Fruit fly (Drosophila melanogaster) whole organism: ENCODE data around the gene CG7231.

Experiments
- CG8478 ChIP-seq: fragments of >200 bp; optimal IDR thresholded peaks from 2 replicates; lab custom pipeline; 2018; ENCODE audit warnings: inconsistent platforms
- Dll ChIP-seq: fragments of >200 bp; optimal IDR thresholded peaks from 2 replicates; lab custom pipeline; 2017
- EcR ChIP-seq, 2 experiments: fragments of >200 bp; optimal IDR thresholded peaks; 2 replicates each; lab custom pipeline; 2017; ENCODE audit warnings: missing biosample characterization in 2 of 2, missing genetic modification characterization in 2 of 2, missing genetic modification reagents in 2 of 2
- pan ChIP-seq: fragments of >200 bp; optimal IDR thresholded peaks from 2 replicates; lab custom pipeline; 2017
- psq ChIP-seq: fragments of >200 bp; optimal IDR thresholded peaks from 2 replicates; lab custom pipeline; 2017
- usp ChIP-seq: fragments of >200 bp; optimal IDR thresholded peaks from 2 replicates; lab custom pipeline; 2017; ENCODE audit warnings: missing biosample characterization, missing genetic modification characterization, mixed read lengths

Gene CG7231

dm6 chr2L:7968054-7968453 is 15.7 kb upstream of the CG7231 start:
- TF ChIP-seq CG8478 (lab: Kevin White, UChicago) (no peak), Dll (lab: Kevin White, UChicago) (no peak), psq (lab: Kevin White, UChicago) (no peak), pan (no peak), usp (GFP tag; lab: Kevin White, UChicago) (no peak), EcR (GFP tag; optimal IDR thresholded peaks at IDR 0.05; lab: Kevin White, UChicago) (no peak)

- TF ChIP-seq psq (lab: Kevin White, UChicago), result no peak
- TF ChIP-seq Dll (lab: Kevin White, UChicago), result no peak
- TF ChIP-seq usp (GFP tag; lab: Kevin White, UChicago), result no peak
- no peak for TF ChIP-seq EcR (GFP tag; optimal IDR thresholded peaks at IDR 0.05; lab: Kevin White, UChicago)
- TF ChIP-seq pan, result no peak
- no peak for TF ChIP-seq CG8478 (lab: Kevin White, UChicago)
Observed at dm6 chr2L:7969329-7969728, 14.4 kb upstream of the CG7231 start.

- TF ChIP-seq Dll (lab: Kevin White, UChicago) (no peak), EcR (GFP tag; optimal IDR thresholded peaks at IDR 0.05; lab: Kevin White, UChicago) (no peak), CG8478 (lab: Kevin White, UChicago) (no peak), psq (lab: Kevin White, UChicago) (no peak), pan (no peak)
Observed at dm6 chr2L:7970001-7970400, 13.7 kb upstream of the CG7231 start.

dm6 chr2L:7971423-7971822 is 12.3 kb upstream of the CG7231 start:
- TF ChIP-seq EcR (GFP tag; optimal IDR thresholded peaks at IDR 0.05; lab: Kevin White, UChicago) (no peak), usp (GFP tag; lab: Kevin White, UChicago) (no peak), pan (no peak), Dll (lab: Kevin White, UChicago) (no peak), CG8478 (lab: Kevin White, UChicago) (no peak), psq (lab: Kevin White, UChicago) (no peak)

dm6 chr2L:7973470-7974207 is 10.1 kb upstream of the CG7231 start:
- TF ChIP-seq pan, result peak; percentile 95
- no peak for TF ChIP-seq CG8478 (lab: Kevin White, UChicago)
- no peak for TF ChIP-seq EcR (GFP tag; optimal IDR thresholded peaks at IDR 0.05; lab: Kevin White, UChicago)
- peak; percentile 3 for TF ChIP-seq Dll (lab: Kevin White, UChicago)
- no peak for TF ChIP-seq psq (lab: Kevin White, UChicago)

dm6 chr2L:7976738-7977137 is 7.0 kb upstream of the CG7231 start:
- TF ChIP-seq Dll (lab: Kevin White, UChicago), result no peak
- TF ChIP-seq EcR (GFP tag; optimal IDR thresholded peaks at IDR 0.05; lab: Kevin White, UChicago), result no peak
- TF ChIP-seq pan, result peak; percentile 56
- TF ChIP-seq CG8478 (lab: Kevin White, UChicago), result no peak

dm6 chr2L:7984059-7984800 is 484 bp downstream of the CG7231 start, which contains the start of gene Snoo:
Gene Snoo (minus strand): TSS chr2L:7984196.
- TF ChIP-seq EcR (GFP tag; optimal IDR thresholded peaks at IDR 0.05; lab: Kevin White, UChicago), result no peak
- TF ChIP-seq CG8478 (lab: Kevin White, UChicago), result no peak
- TF ChIP-seq usp (GFP tag; lab: Kevin White, UChicago), result no peak
- no peak for TF ChIP-seq Dll (lab: Kevin White, UChicago)
- no peak for TF ChIP-seq pan
- TF ChIP-seq psq (lab: Kevin White, UChicago), result no peak

dm6 chr2L:7984889-7985514 is 1.3 kb downstream of the CG7231 start:
- TF ChIP-seq EcR (GFP tag; optimal IDR thresholded peaks at IDR 0.05; lab: Kevin White, UChicago) (no peak), Dll (lab: Kevin White, UChicago) (no peak), pan (no peak), psq (lab: Kevin White, UChicago) (no peak), CG8478 (lab: Kevin White, UChicago) (no peak), usp (GFP tag; lab: Kevin White, UChicago) (no peak)

- TF ChIP-seq EcR (GFP tag; optimal IDR thresholded peaks at IDR 0.05; lab: Kevin White, UChicago), result no peak
- TF ChIP-seq psq (lab: Kevin White, UChicago), result no peak
- TF ChIP-seq CG8478 (lab: Kevin White, UChicago), result no peak
- no peak for TF ChIP-seq usp (GFP tag; lab: Kevin White, UChicago)
- TF ChIP-seq Dll (lab: Kevin White, UChicago), result no peak
- no peak for TF ChIP-seq pan
Observed at dm6 chr2L:7986210-7986609, 2.5 kb downstream of the CG7231 start.

- TF ChIP-seq EcR (GFP tag; optimal IDR thresholded peaks at IDR 0.05; lab: Kevin White, UChicago) (no peak), pan (no peak), Dll (lab: Kevin White, UChicago) (no peak), usp (GFP tag; lab: Kevin White, UChicago) (no peak)
Observed at dm6 chr2L:7989868-7990267, 6.1 kb downstream of the CG7231 start.

- no peak for TF ChIP-seq psq (lab: Kevin White, UChicago)
- TF ChIP-seq EcR (GFP tag; optimal IDR thresholded peaks at IDR 0.05; lab: Kevin White, UChicago), result no peak
- no peak for TF ChIP-seq CG8478 (lab: Kevin White, UChicago)
- no peak for TF ChIP-seq pan
- no peak for TF ChIP-seq Dll (lab: Kevin White, UChicago)
- TF ChIP-seq usp (GFP tag; lab: Kevin White, UChicago), result no peak
Observed at dm6 chr2L:7990720-7991119, 7.0 kb downstream of the CG7231 start.
